Worm (Caenorhabditis elegans) whole organism, early embryonic: Measurements from ENCODE around the gene srt-52.

Experiments used
- B0310.2 ChIP-seq: sonication (generic microtip); optimal IDR thresholded peaks from 2 replicates; lab custom pipeline; 2016; ENCODE audit warnings: mild to moderate bottlenecking, missing genetic modification characterization, missing compliant biosample characterization
- aly-1 ChIP-seq: sonication (generic microtip); optimal IDR thresholded peaks from 2 replicates; lab custom pipeline; 2016; ENCODE audit warnings: missing genetic modification characterization, missing compliant biosample characterization
- ama-1 ChIP-seq: fragments of 150-350 bp; optimal IDR thresholded peaks from 2 replicates; lab custom pipeline; 2014
- ceh-13 ChIP-seq: fragments of 200-800 bp; sonication (Bioruptor generic); optimal IDR thresholded peaks from 2 replicates; lab custom pipeline; 2018; ENCODE audit warnings: mild to moderate bottlenecking, missing genetic modification characterization, missing compliant biosample characterization
- ceh-36 ChIP-seq: sonication (generic microtip); optimal IDR thresholded peaks from 2 replicates; lab custom pipeline; 2016; ENCODE audit warnings: missing genetic modification characterization, inconsistent platforms, missing compliant biosample characterization
- flt-1 ChIP-seq: fragments of 200-800 bp; sonication (Bioruptor generic); IDR thresholded peaks from 2 replicates; pipeline ENCODE4 v1.3.6; 2022; ENCODE audit warnings: missing genetic modification characterization, missing compliant biosample characterization
- hmbx-1 ChIP-seq: sonication (generic microtip); optimal IDR thresholded peaks from 2 replicates; lab custom pipeline; 2016; ENCODE audit warnings: mild to moderate bottlenecking, missing genetic modification characterization, missing compliant biosample characterization
- pes-1 ChIP-seq: fragments of 200-800 bp; sonication (Bioruptor generic); IDR thresholded peaks from 2 replicates; pipeline ENCODE4 v1.3.6; 2022; ENCODE audit warnings: missing genetic modification reagents, missing genetic modification characterization, missing compliant biosample characterization
- scrt-1 ChIP-seq: fragments of 200-800 bp; sonication (Bioruptor generic); IDR thresholded peaks from 2 replicates; pipeline ENCODE4 v1.3.6; 2022; ENCODE audit warnings: missing genetic modification characterization, missing compliant biosample characterization
- sea-1 ChIP-seq: fragments of 200-800 bp; sonication (Bioruptor generic); conservative IDR thresholded peaks from 2 replicates; pipeline ENCODE4 v1.3.6; 2022; ENCODE audit warnings: missing genetic modification characterization, missing compliant biosample characterization
- tbx-37 ChIP-seq: fragments of 200-800 bp; sonication (Bioruptor generic); conservative IDR thresholded peaks from 2 replicates; pipeline ENCODE4 v1.3.6; 2022; ENCODE audit warnings: missing genetic modification reagents, missing genetic modification characterization, missing compliant biosample characterization
- tra-4 ChIP-seq: sonication (generic microtip); optimal IDR thresholded peaks from 2 replicates; lab custom pipeline; 2017; ENCODE audit warnings: missing genetic modification characterization, missing compliant biosample characterization

ce11 chrV:68112-68511 is 12.3 kb upstream of the srt-52 start:
- no peak for TF ChIP-seq tbx-37 (GFP tag; lab: Robert Waterston, UW)
- no peak for TF ChIP-seq ama-1
- no peak for TF ChIP-seq hmbx-1 (tag; lab: Kevin White, UChicago)
- TF ChIP-seq ceh-13 (GFP tag; lab: Kevin White, UChicago): no peak
- TF ChIP-seq scrt-1: no peak
- TF ChIP-seq pes-1 (GFP tag; lab: Robert Waterston, UW): no peak
- TF ChIP-seq tra-4 (tag; lab: Kevin White, UChicago): no peak
- TF ChIP-seq ceh-36 (tag; lab: Kevin White, UChicago): no peak
- TF ChIP-seq B0310.2 (tag; lab: Kevin White, UChicago): no peak
- no peak for TF ChIP-seq flt-1 (GFP tag; lab: Robert Waterston, UW)
- no peak for TF ChIP-seq aly-1 (tag; lab: Kevin White, UChicago)
- TF ChIP-seq sea-1 (GFP tag; lab: Robert Waterston, UW): no peak
